Worm (Caenorhabditis elegans): Measurements from ENCODE around the gene T02G5.14.
"Not testable (repeated sequence)": the region's sequence is repeated elsewhere in the genome, so short reads cannot be mapped to it uniquely, and the experiment has no call there.

- TF ChIP-seq snpc-1.2 (GFP tag; IDR thresholded peaks at IDR 0.05); mep-1 (tag; optimal IDR thresholded peaks at IDR 0.05); php-3 (GFP tag; IDR thresholded peaks at IDR 0.05); nhr-6 (tag; optimal IDR thresholded peaks at IDR 0.05); dve-1 (tag; optimal IDR thresholded peaks at IDR 0.05; ENCODE audit: insufficient read depth); lir-3 (tag; optimal IDR thresholded peaks at IDR 0.05); tag-97 (GFP tag; IDR thresholded peaks at IDR 0.05); lin-13 (GFP tag; optimal IDR thresholded peaks at IDR 0.05); ceh-82 (tag; optimal IDR thresholded peaks at IDR 0.05): not testable (repeated sequence)
Observed at ce11 chrII:7088283-7088682, 4.2 kb downstream of the T02G5.14 start.
